Fruit fly (Drosophila melanogaster) whole organism, embryonic: Measurements from ENCODE around the gene svr.

Experiments
- Bgb ChIP-seq: fragments of 200-800 bp; sonication (Bioruptor generic); IDR thresholded peaks from 2 replicates; pipeline ENCODE4 v1.3.6; 2022; ENCODE audit warnings: missing biosample characterization, missing genetic modification characterization; ENCODE audit not compliant: partially characterized antibody
- CG10267 ChIP-seq: fragments of 200-800 bp; sonication (Bioruptor generic); optimal IDR thresholded peaks from 2 replicates; lab custom pipeline; 2018; ENCODE audit warnings: missing biosample characterization, mild to moderate bottlenecking, missing genetic modification characterization, moderate library complexity
- CG10366 ChIP-seq: fragments of 200-800 bp; sonication (Bioruptor generic); IDR thresholded peaks from 2 replicates; pipeline ENCODE4 v1.3.6; 2022; ENCODE audit warnings: missing biosample characterization, missing genetic modification characterization
- CG11247 ChIP-seq: fragments of 200-800 bp; sonication (Bioruptor generic); IDR thresholded peaks from 2 replicates; pipeline ENCODE4 v1.3.6; 2022; ENCODE audit warnings: missing biosample characterization, missing genetic modification characterization
- CG11695 ChIP-seq: fragments of 200-800 bp; sonication (Bioruptor generic); IDR thresholded peaks from 3 replicates; pipeline ENCODE4 v1.3.6; 2022; ENCODE audit warnings: missing biosample characterization, missing genetic modification characterization
- CG12299 ChIP-seq: fragments of 200-800 bp; sonication (Bioruptor generic); optimal IDR thresholded peaks from 2 replicates; lab custom pipeline; 2018; ENCODE audit warnings: missing biosample characterization, mild to moderate bottlenecking, missing genetic modification characterization
- CG1603 ChIP-seq: fragments of 200-800 bp; sonication (Bioruptor generic); optimal IDR thresholded peaks from 2 replicates; lab custom pipeline; 2019; ENCODE audit warnings: missing biosample characterization, mild to moderate bottlenecking, missing genetic modification characterization, moderate library complexity
- CG16779 ChIP-seq: fragments of 200-800 bp; sonication (Bioruptor generic); IDR thresholded peaks from 2 replicates; pipeline ENCODE4 v1.3.6; 2022; ENCODE audit warnings: missing biosample characterization, missing genetic modification characterization
- CG16813 ChIP-seq: fragments of 200-800 bp; sonication (Bioruptor generic); IDR thresholded peaks from 3 replicates; pipeline ENCODE4 v1.3.6; 2022; ENCODE audit warnings: missing biosample characterization, missing genetic modification characterization; ENCODE audit not compliant: partially characterized antibody
- CG16863 ChIP-seq: fragments of 200-800 bp; sonication (Bioruptor generic); optimal IDR thresholded peaks from 3 replicates; lab custom pipeline; 2016; ENCODE audit warnings: missing biosample characterization, missing genetic modification characterization
- CG1832 ChIP-seq: fragments of 200-800 bp; sonication (Bioruptor generic); optimal IDR thresholded peaks from 2 replicates; lab custom pipeline; 2017; ENCODE audit warnings: missing biosample characterization, mild to moderate bottlenecking, missing genetic modification characterization, inconsistent platforms
- CG18599 ChIP-seq: fragments of 200-800 bp; sonication (Bioruptor generic); optimal IDR thresholded peaks from 3 replicates; lab custom pipeline; 2017; ENCODE audit warnings: missing biosample characterization, missing genetic modification characterization, mild to moderate bottlenecking, moderate library complexity, missing genetic modification reagents
- CG2129 ChIP-seq: fragments of 200-800 bp; sonication (Bioruptor generic); IDR thresholded peaks from 2 replicates; pipeline ENCODE4 v1.3.6; 2022; ENCODE audit warnings: missing biosample characterization, missing genetic modification characterization; ENCODE audit not compliant: partially characterized antibody
- CG3995 ChIP-seq: fragments of 200-800 bp; sonication (Bioruptor generic); optimal IDR thresholded peaks from 3 replicates; lab custom pipeline; 2016; ENCODE audit warnings: missing biosample characterization, missing genetic modification characterization
- CG43689 ChIP-seq: fragments of 200-800 bp; sonication (Bioruptor generic); IDR thresholded peaks from 2 replicates; pipeline ENCODE4 v1.3.6; 2022; ENCODE audit warnings: missing biosample characterization, missing genetic modification characterization
- CG7357 ChIP-seq: fragments of 200-800 bp; sonication (Bioruptor generic); IDR thresholded peaks from 3 replicates; pipeline ENCODE4 v1.3.6; 2022; ENCODE audit warnings: missing biosample characterization, missing genetic modification characterization
- CG8089 ChIP-seq: fragments of 200-800 bp; sonication (Bioruptor generic); optimal IDR thresholded peaks from 3 replicates; lab custom pipeline; 2016; ENCODE audit warnings: missing biosample characterization, missing genetic modification characterization
- CG8359 ChIP-seq: fragments of 200-800 bp; sonication (Bioruptor generic); optimal IDR thresholded peaks from 2 replicates; lab custom pipeline; 2017; ENCODE audit warnings: missing biosample characterization, mild to moderate bottlenecking, missing genetic modification characterization, borderline replicate concordance
- CG9437 ChIP-seq: fragments of 200-800 bp; sonication (Bioruptor generic); optimal IDR thresholded peaks from 2 replicates; lab custom pipeline; 2018; ENCODE audit warnings: missing biosample characterization, mild to moderate bottlenecking, missing genetic modification characterization
- CkIIα-i1 ChIP-seq: fragments of 200-800 bp; sonication (Bioruptor generic); IDR thresholded peaks from 2 replicates; pipeline ENCODE4 v1.3.6; 2022; ENCODE audit warnings: missing biosample characterization, missing genetic modification characterization
- Dad ChIP-seq: fragments of 200-800 bp; sonication (Bioruptor generic); optimal IDR thresholded peaks from 3 replicates; lab custom pipeline; 2016; ENCODE audit warnings: missing biosample characterization, missing genetic modification characterization
- Dll ChIP-seq: fragments of 200-800 bp; sonication (Bioruptor generic); IDR thresholded peaks from 4 replicates; pipeline ENCODE4 v1.3.6; 2022; ENCODE audit warnings: missing biosample characterization, missing genetic modification characterization; ENCODE audit not compliant: partially characterized antibody
- Doc3 ChIP-seq: fragments of 200-800 bp; sonication (Bioruptor generic); IDR thresholded peaks from 3 replicates; pipeline ENCODE4 v1.3.6; 2022; ENCODE audit warnings: missing biosample characterization, missing genetic modification characterization; ENCODE audit not compliant: partially characterized antibody
- Dref ChIP-seq: fragments of 200-800 bp; sonication (Bioruptor generic); IDR thresholded peaks from 2 replicates; pipeline ENCODE4 v1.3.6; 2022; ENCODE audit warnings: missing biosample characterization, missing genetic modification characterization
- Ets65A ChIP-seq: fragments of 200-800 bp; sonication (Bioruptor generic); peaks from one replicate; lab custom pipeline; 2016; ENCODE audit warnings: missing biosample characterization, missing genetic modification characterization
- HmgZ ChIP-seq: fragments of 200-800 bp; sonication (Bioruptor generic); optimal IDR thresholded peaks from 2 replicates; lab custom pipeline; 2018; ENCODE audit warnings: missing biosample characterization, mild to moderate bottlenecking, missing genetic modification characterization
- MESR4 ChIP-seq: fragments of 200-800 bp; sonication (Bioruptor generic); optimal IDR thresholded peaks from 2 replicates; lab custom pipeline; 2018; ENCODE audit warnings: missing biosample characterization, mild to moderate bottlenecking, missing genetic modification characterization, moderate library complexity
- Med ChIP-seq: fragments of 200-800 bp; sonication (Bioruptor generic); peaks from one replicate; lab custom pipeline; 2016; ENCODE audit warnings: missing biosample characterization, missing genetic modification characterization, mild to moderate bottlenecking, inconsistent platforms, moderate library complexity
- Sox100B ChIP-seq: fragments of 200-800 bp; sonication (Bioruptor generic); optimal IDR thresholded peaks from 3 replicates; lab custom pipeline; 2018; ENCODE audit warnings: missing biosample characterization, mild to moderate bottlenecking, missing genetic modification characterization
- Stat92E ChIP-seq, 3 experiments: fragments of >200 bp in 2 of 3; fragments of 200-800 bp in 1 of 3; sonication (Bioruptor generic) in 1 of 3; optimal IDR thresholded peaks; 2 replicates each; lab custom pipeline; 2017 to 2019; ENCODE audit warnings: missing biosample characterization in 3 of 3, missing genetic modification characterization in 3 of 3, mild to moderate bottlenecking in 1 of 3, moderate library complexity in 1 of 3
- Tbp ChIP-seq: fragments of >200 bp; optimal IDR thresholded peaks from 2 replicates; lab custom pipeline; 2018; ENCODE audit warnings: missing biosample characterization, missing genetic modification characterization
- ash1 ChIP-seq: fragments of 200-800 bp; sonication (Bioruptor generic); optimal IDR thresholded peaks from 2 replicates; lab custom pipeline; 2018; ENCODE audit warnings: missing biosample characterization, mild to moderate bottlenecking, missing genetic modification characterization
- btn ChIP-seq: fragments of 200-800 bp; sonication (Bioruptor generic); optimal IDR thresholded peaks from 2 replicates; lab custom pipeline; 2016; ENCODE audit warnings: missing biosample characterization, missing genetic modification characterization
- cato ChIP-seq: fragments of 200-800 bp; sonication (Bioruptor generic); optimal IDR thresholded peaks from 2 replicates; lab custom pipeline; 2016; ENCODE audit warnings: missing biosample characterization, missing genetic modification characterization, borderline replicate concordance
- chinmo ChIP-seq: fragments of 200-800 bp; sonication (Bioruptor generic); IDR thresholded peaks from 4 replicates; pipeline ENCODE4 v1.3.6; 2022; ENCODE audit warnings: missing biosample characterization, missing genetic modification characterization; ENCODE audit not compliant: partially characterized antibody
- ci ChIP-seq: fragments of 200-800 bp; sonication (Bioruptor generic); IDR thresholded peaks from 3 replicates; pipeline ENCODE4 v1.3.6; 2022; ENCODE audit warnings: missing biosample characterization, missing genetic modification characterization
- gcm2 ChIP-seq: fragments of 200-800 bp; sonication (Bioruptor generic); optimal IDR thresholded peaks from 2 replicates; lab custom pipeline; 2016; ENCODE audit warnings: missing biosample characterization, missing genetic modification characterization
- hbn ChIP-seq: fragments of 200-800 bp; sonication (Bioruptor generic); IDR thresholded peaks from 2 replicates; pipeline ENCODE4 v1.3.6; 2022; ENCODE audit warnings: missing biosample characterization, missing genetic modification characterization; ENCODE audit not compliant: partially characterized antibody
- hkb ChIP-seq, 2 experiments: fragments of 200-800 bp in 1 of 2; fragments of >200 bp in 1 of 2; sonication (Bioruptor generic) in 1 of 2; IDR thresholded peaks in 1 of 2; optimal IDR thresholded peaks in 1 of 2; 2 replicates each; pipeline versions ENCODE4 v1.3.6 to Lab custom; 2017 to 2022; ENCODE audit warnings: missing biosample characterization in 1 of 2, missing genetic modification characterization in 1 of 2
- insv ChIP-seq, 2 experiments: fragments of 200-800 bp; sonication (Bioruptor generic); optimal IDR thresholded peaks; 3 replicates each; lab custom pipeline; 2016 to 2018; ENCODE audit warnings: missing biosample characterization in 2 of 2, missing genetic modification characterization in 2 of 2
- jing ChIP-seq: fragments of 200-800 bp; sonication (Bioruptor generic); optimal IDR thresholded peaks from 2 replicates; lab custom pipeline; 2018; ENCODE audit warnings: missing biosample characterization, mild to moderate bottlenecking, missing genetic modification characterization
- lmd ChIP-seq: fragments of 200-800 bp; sonication (Bioruptor generic); IDR thresholded peaks from 2 replicates; pipeline ENCODE4 v1.3.6; 2022; ENCODE audit warnings: missing biosample characterization, missing genetic modification characterization
- phol ChIP-seq: fragments of 200-800 bp; sonication (Bioruptor generic); optimal IDR thresholded peaks from 3 replicates; lab custom pipeline; 2018; ENCODE audit warnings: missing biosample characterization, mild to moderate bottlenecking, missing genetic modification characterization, moderate library complexity
- ro ChIP-seq: fragments of 200-800 bp; sonication (Bioruptor generic); IDR thresholded peaks from 2 replicates; pipeline ENCODE4 v1.3.6; 2022; ENCODE audit warnings: missing biosample characterization, missing genetic modification characterization
- sens ChIP-seq: fragments of 200-800 bp; sonication (Bioruptor generic); peaks from one replicate; lab custom pipeline; 2016; ENCODE audit warnings: missing biosample characterization, missing genetic modification characterization
- seq ChIP-seq: fragments of 200-800 bp; sonication (Bioruptor generic); IDR thresholded peaks from 2 replicates; pipeline ENCODE4 v1.3.6; 2022; ENCODE audit warnings: missing biosample characterization, missing genetic modification characterization
- vvl ChIP-seq: fragments of 200-800 bp; sonication (Bioruptor generic); IDR thresholded peaks from 2 replicates; pipeline ENCODE4 v1.3.6; 2022; ENCODE audit warnings: missing biosample characterization, missing genetic modification characterization

svr gene

DNA sequence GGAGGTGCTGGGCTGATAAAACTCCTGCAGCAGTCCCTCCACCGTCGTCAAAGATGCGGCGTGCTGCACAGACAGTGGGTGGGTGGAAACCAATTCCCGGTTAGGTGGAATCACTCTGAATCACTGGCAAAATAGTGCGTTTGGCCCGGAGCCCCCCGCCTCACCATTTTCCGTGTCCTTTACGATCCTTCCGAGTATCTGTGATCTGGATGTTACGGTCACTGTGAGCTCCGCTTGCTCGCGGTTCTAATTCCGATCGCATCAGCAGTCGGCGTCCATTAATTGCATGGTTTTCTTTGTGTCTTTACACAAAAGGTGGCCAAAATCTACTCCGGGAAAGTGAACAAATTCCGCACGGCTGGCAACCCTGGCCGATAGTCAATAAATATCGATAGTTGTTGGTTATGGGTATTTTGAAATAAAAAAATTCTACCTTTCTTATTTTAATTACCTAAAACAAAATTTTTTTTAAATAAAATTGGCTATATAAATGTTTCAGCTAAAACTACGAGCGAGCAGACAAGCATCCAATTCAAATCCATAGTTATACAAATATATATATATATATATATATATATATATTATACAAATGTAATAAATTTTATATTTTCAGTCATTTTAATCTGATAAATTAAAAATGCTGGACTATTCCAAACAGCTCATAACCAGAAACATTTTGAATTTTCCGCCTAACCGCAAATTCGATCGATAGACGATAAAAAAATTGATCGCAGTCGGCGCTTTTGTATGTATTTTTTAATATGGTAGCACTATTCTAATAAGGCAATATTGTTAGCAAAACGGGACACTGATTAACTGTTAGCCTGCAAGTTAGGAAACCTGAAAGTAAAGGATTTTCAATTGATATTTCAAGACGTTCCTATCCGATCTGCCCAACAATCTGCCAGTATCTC, 19.8 kb upstream of the svr start, which contains the start of the genes ebo and CG13373 (continued):
- TF ChIP-seq Stat92E (GFP tag; optimal IDR thresholded peaks at IDR 0.05; lab: Kevin White, UChicago): peak in 1 of 3 experiments; percentile 15
- TF ChIP-seq Sox100B (GFP tag; lab: Kevin White, UChicago): no peak
- TF ChIP-seq Med: peak; percentile 81
- TF ChIP-seq Ets65A (GFP tag; lab: Kevin White, UChicago): peak; percentile 91
- TF ChIP-seq seq (GFP tag; lab: Robert Waterston, UW): no peak
- peak; percentile 28; the same call in 1 of the 2 replicates for TF ChIP-seq lmd (GFP tag; lab: Robert Waterston, UW)
- TF ChIP-seq hkb (optimal IDR thresholded peaks at IDR 0.05; lab: Kevin White, UChicago): no peak
- TF ChIP-seq hkb (GFP tag; IDR thresholded peaks at IDR 0.05; lab: Robert Waterston, UW): peak; percentile 45; the same call in 1 of the 2 replicates
- TF ChIP-seq btn: no peak
- TF ChIP-seq CG16779: no peak
- TF ChIP-seq ash1 (GFP tag; lab: Kevin White, UChicago): no peak
- no peak for TF ChIP-seq CG43689
- 0 out of 4 replicates have a peak, but pooled peaks have one; percentile 29 for TF ChIP-seq chinmo (GFP tag; lab: Robert Waterston, UW)
- no peak for TF ChIP-seq CG1832 (GFP tag; lab: Kevin White, UChicago)
- TF ChIP-seq CG11695 (GFP tag; lab: Robert Waterston, UW): no peak
- peak; percentile 34 for TF ChIP-seq phol
- 0 out of 3 replicates have a peak, but pooled peaks have one; percentile 43 for TF ChIP-seq Doc3
- peak; percentile 69 for TF ChIP-seq sens (GFP tag; lab: Kevin White, UChicago)
- TF ChIP-seq Tbp (GFP tag; lab: Kevin White, UChicago): no peak
- TF ChIP-seq CG10366 (GFP tag; lab: Robert Waterston, UW): peak; percentile 28; the same call in 1 of the 2 replicates
- TF ChIP-seq HmgZ (tag; lab: Kevin White, UChicago): no peak
- TF ChIP-seq ci (GFP tag; lab: Robert Waterston, UW): 0 out of 3 replicates have a peak, but pooled peaks have one; percentile 7
- no peak for TF ChIP-seq CG8359
- peak; percentile 8 for TF ChIP-seq CG9437 (GFP tag; lab: Kevin White, UChicago)
- TF ChIP-seq Dad (GFP tag; lab: Kevin White, UChicago): no peak
- TF ChIP-seq CG1603: no peak
- peak; percentile 73 for TF ChIP-seq Dref
- peak; percentile 18 for TF ChIP-seq CG10267 (tag; lab: Kevin White, UChicago)
- TF ChIP-seq ro (GFP tag; lab: Robert Waterston, UW): no peak
- no peak for TF ChIP-seq CG8089 (GFP tag; lab: Kevin White, UChicago)
- peak; percentile 28; the same call in 1 of the 2 replicates for TF ChIP-seq vvl (GFP tag; lab: Robert Waterston, UW)
- TF ChIP-seq CG16863 (GFP tag; lab: Kevin White, UChicago): no peak
- no peak for TF ChIP-seq CG7357 (GFP tag; lab: Robert Waterston, UW)
- no peak for TF ChIP-seq CG12299 (tag; lab: Kevin White, UChicago)
- TF ChIP-seq Bgb (GFP tag; lab: Robert Waterston, UW): peak; percentile 49
- TF ChIP-seq CG18599 (GFP tag; lab: Kevin White, UChicago): no peak
- no peak for TF ChIP-seq CkIIα-i1 (GFP tag; lab: Robert Waterston, UW)
- no peak for TF ChIP-seq CG3995 (GFP tag; lab: Kevin White, UChicago)
- peak in 1 of 2 experiments; percentile 71 for TF ChIP-seq insv (GFP tag; optimal IDR thresholded peaks at IDR 0.05; lab: Kevin White, UChicago)
- TF ChIP-seq Dll (GFP tag; lab: Robert Waterston, UW): peak; percentile 69; the same call in 3 of the 4 replicates
- no peak for TF ChIP-seq cato (GFP tag; lab: Kevin White, UChicago)
- TF ChIP-seq CG11247 (GFP tag; lab: Robert Waterston, UW): no peak
- TF ChIP-seq CG2129: 0 out of 2 replicates have a peak, but pooled peaks have one; percentile 18
- peak; percentile 59; the same call in 2 of the 3 replicates for TF ChIP-seq CG16813 (GFP tag; lab: Robert Waterston, UW)
- TF ChIP-seq gcm2 (GFP tag; lab: Kevin White, UChicago): no peak
- TF ChIP-seq hbn (GFP tag; lab: Robert Waterston, UW): peak; percentile 62
- TF ChIP-seq MESR4 (GFP tag; lab: Kevin White, UChicago): peak; percentile 77
- TF ChIP-seq jing (GFP tag; lab: Kevin White, UChicago): no peak
